Fruit fly (Drosophila melanogaster) whole organism, adult: ENCODE measurements around the gene COX6AL2.

Experiments
- CG11617 ChIP-seq: fragments of 200-800 bp; sonication (Bioruptor generic); optimal IDR thresholded peaks from 2 replicates; lab custom pipeline; 2017; ENCODE audit warnings: mild to moderate bottlenecking, missing biosample characterization, missing genetic modification reagents, missing genetic modification characterization
- CG12768 ChIP-seq: fragments of 200-800 bp; sonication (Bioruptor generic); optimal IDR thresholded peaks from 2 replicates; lab custom pipeline; 2017; ENCODE audit warnings: missing biosample characterization, missing genetic modification characterization, mild to moderate bottlenecking, moderate library complexity, missing genetic modification reagents
- CG14711 ChIP-seq: fragments of 200-800 bp; sonication (Bioruptor generic); optimal IDR thresholded peaks from 2 replicates; lab custom pipeline; 2018; ENCODE audit warnings: missing biosample characterization, mild to moderate bottlenecking, missing genetic modification characterization, moderate library complexity
- CG1620 ChIP-seq: fragments of 200-800 bp; sonication (Bioruptor generic); optimal IDR thresholded peaks from 2 replicates; lab custom pipeline; 2016; ENCODE audit warnings: missing biosample characterization, missing genetic modification characterization
- CG33017 ChIP-seq: fragments of 200-800 bp; sonication (Bioruptor generic); optimal IDR thresholded peaks from 2 replicates; lab custom pipeline; 2018; ENCODE audit warnings: missing biosample characterization, mild to moderate bottlenecking, missing genetic modification characterization, moderate library complexity
- CG5204 ChIP-seq: fragments of 200-800 bp; sonication (Bioruptor generic); optimal IDR thresholded peaks from 2 replicates; lab custom pipeline; 2016; ENCODE audit warnings: missing biosample characterization, missing genetic modification characterization
- CG7045 ChIP-seq: fragments of 200-800 bp; sonication (Bioruptor generic); optimal IDR thresholded peaks from 2 replicates; lab custom pipeline; 2017; ENCODE audit warnings: missing biosample characterization, mild to moderate bottlenecking, missing genetic modification characterization
- CG7101 ChIP-seq: fragments of 200-800 bp; sonication (Bioruptor generic); optimal IDR thresholded peaks from 2 replicates; lab custom pipeline; 2018; ENCODE audit warnings: missing biosample characterization, mild to moderate bottlenecking, missing genetic modification characterization, moderate library complexity
- Clk ChIP-seq: fragments of 200-800 bp; sonication (Bioruptor generic); optimal IDR thresholded peaks from 2 replicates; lab custom pipeline; 2017; ENCODE audit warnings: missing biosample characterization, missing genetic modification characterization
- Crg-1 ChIP-seq: fragments of 200-800 bp; sonication (Bioruptor generic); optimal IDR thresholded peaks from 2 replicates; lab custom pipeline; 2016; ENCODE audit warnings: missing biosample characterization, missing genetic modification characterization
- Hr96 ChIP-seq: fragments of 200-800 bp; sonication (Bioruptor generic); optimal IDR thresholded peaks from 2 replicates; lab custom pipeline; 2016; ENCODE audit warnings: missing biosample characterization, missing genetic modification characterization
- Mnt ChIP-seq: fragments of 200-800 bp; sonication (Bioruptor generic); optimal IDR thresholded peaks from 2 replicates; lab custom pipeline; 2016; ENCODE audit warnings: missing biosample characterization, mild to moderate bottlenecking, missing genetic modification characterization
- bab1 ChIP-seq: fragments of 200-800 bp; sonication (Bioruptor generic); optimal IDR thresholded peaks from 3 replicates; lab custom pipeline; 2019; ENCODE audit warnings: missing biosample characterization, mild to moderate bottlenecking, missing genetic modification characterization, moderate library complexity
- cic ChIP-seq: fragments of 200-800 bp; sonication (Bioruptor generic); optimal IDR thresholded peaks from 2 replicates; lab custom pipeline; 2017; ENCODE audit warnings: missing biosample characterization, mild to moderate bottlenecking, missing genetic modification characterization, moderate library complexity
- cnc ChIP-seq, 2 experiments: fragments of >200 bp; optimal IDR thresholded peaks; 2 replicates each; lab custom pipeline; 2017
- kay ChIP-seq: fragments of 200-800 bp; sonication (Bioruptor generic); peaks from one replicate; lab custom pipeline; 2016; ENCODE audit warnings: missing biosample characterization, missing genetic modification characterization, borderline replicate concordance
- ovo ChIP-seq: fragments of 200-800 bp; sonication (Bioruptor generic); optimal IDR thresholded peaks from 2 replicates; lab custom pipeline; 2016; ENCODE audit warnings: missing biosample characterization, missing genetic modification characterization
- pad ChIP-seq: fragments of 200-800 bp; sonication (Bioruptor generic); optimal IDR thresholded peaks from 3 replicates; lab custom pipeline; 2017; ENCODE audit warnings: missing biosample characterization, missing genetic modification characterization, mild to moderate bottlenecking, moderate library complexity, missing genetic modification reagents
- tj ChIP-seq: fragments of 200-800 bp; sonication (Bioruptor generic); optimal IDR thresholded peaks from 3 replicates; lab custom pipeline; 2017; ENCODE audit warnings: missing biosample characterization, mild to moderate bottlenecking, missing genetic modification characterization, moderate library complexity
- toe ChIP-seq: fragments of 200-800 bp; sonication (Bioruptor generic); optimal IDR thresholded peaks from 2 replicates; lab custom pipeline; 2016; ENCODE audit warnings: missing biosample characterization, missing genetic modification characterization

Gene COX6AL2

DNA sequence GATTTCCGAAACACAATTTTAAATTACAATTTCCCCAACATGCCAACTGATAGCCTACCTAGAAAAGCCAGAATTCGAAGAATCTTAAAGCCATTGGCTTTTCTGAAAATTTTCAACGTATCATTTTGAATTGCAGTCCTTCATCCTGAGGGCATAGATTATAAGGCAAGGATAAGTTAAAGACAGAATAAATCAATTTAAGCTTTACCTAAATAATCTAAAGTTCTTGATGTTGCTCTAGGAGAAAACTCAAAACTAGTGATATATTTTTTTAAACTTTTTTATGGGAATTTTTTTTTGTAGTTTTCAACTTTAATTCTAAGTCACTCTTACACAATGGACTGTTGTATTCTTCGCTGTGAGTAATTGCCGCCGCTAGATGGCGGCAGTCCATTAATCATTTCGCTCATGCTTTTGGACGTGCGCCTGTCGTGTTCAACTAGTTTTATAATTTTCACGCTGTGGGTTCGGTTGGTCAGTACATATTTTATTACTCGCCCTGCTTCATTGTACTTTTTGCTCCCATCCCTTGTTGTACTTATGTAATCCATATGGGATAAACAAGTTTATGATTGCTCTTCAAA is at the start of gene COX6AL2:
Gene COX6AL2, minus strand, starts transcription at position 51 of the 584 bp plus-strand sequence.
- no peak for TF ChIP-seq CG7045
- no peak for TF ChIP-seq CG5204 (GFP tag; lab: Kevin White, UChicago)
- TF ChIP-seq toe: no peak
- no peak for TF ChIP-seq CG33017 (tag; lab: Kevin White, UChicago)

DNA sequence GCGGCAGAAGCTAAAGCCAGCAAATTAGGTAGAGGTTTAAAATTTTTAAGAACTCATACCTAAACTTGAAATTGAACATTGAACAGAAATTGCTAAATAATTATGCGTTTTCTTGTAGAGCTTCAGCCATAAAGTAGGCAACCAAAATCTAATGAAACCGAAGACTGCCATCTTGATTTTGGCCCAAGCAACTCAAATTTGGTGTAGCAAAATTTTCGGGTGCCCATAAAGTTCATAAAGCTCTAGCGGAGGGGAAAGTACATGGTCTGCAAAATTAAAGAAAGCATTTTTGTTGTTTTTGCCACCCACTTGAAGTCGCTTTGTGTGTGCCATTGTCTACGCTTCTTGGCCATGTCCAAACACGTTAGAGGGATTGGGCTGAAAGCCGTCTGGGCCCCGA is 43.1 kb upstream of the COX6AL2 start:
- TF ChIP-seq bab1 (no peak), pad (peak; percentile 97), toe (no peak), CG5204 (GFP tag; lab: Kevin White, UChicago) (no peak), CG12768 (GFP tag; lab: Kevin White, UChicago) (no peak)

DNA sequence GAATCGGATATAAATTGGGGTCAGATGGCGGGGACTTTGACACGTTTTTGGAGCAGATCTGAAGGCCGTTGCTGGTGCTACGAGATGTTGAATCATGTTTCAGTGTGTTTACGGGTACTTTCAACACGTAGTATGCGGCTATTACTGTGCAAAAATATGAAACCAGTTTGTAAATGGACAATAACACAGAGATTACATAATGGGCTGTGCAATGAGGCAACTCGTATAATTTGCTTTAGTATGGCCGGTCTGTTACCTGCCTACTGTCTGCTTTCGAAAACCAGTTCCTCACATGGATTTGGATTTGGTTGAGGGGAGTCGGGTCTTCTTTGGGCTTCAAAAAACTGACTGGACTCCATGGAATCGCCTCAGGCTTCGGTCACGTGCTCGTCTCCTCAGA is 38.4 kb upstream of the COX6AL2 start:
- TF ChIP-seq CG12768 (GFP tag; lab: Kevin White, UChicago): no peak
- no peak for TF ChIP-seq cic (GFP tag; lab: Kevin White, UChicago)
- no peak for TF ChIP-seq pad
- TF ChIP-seq Hr96: no peak
- no peak for TF ChIP-seq CG5204 (GFP tag; lab: Kevin White, UChicago)
- no peak for TF ChIP-seq tj (GFP tag; lab: Kevin White, UChicago)
- TF ChIP-seq Mnt (GFP tag; lab: Kevin White, UChicago): no peak
- no peak for TF ChIP-seq Clk
- no peak for TF ChIP-seq cnc (optimal IDR thresholded peaks at IDR 0.05; lab: Kevin White, UChicago)
- no peak for TF ChIP-seq CG7101
- no peak for TF ChIP-seq CG1620 (GFP tag; lab: Kevin White, UChicago)
- TF ChIP-seq CG33017 (tag; lab: Kevin White, UChicago): no peak
- no peak for TF ChIP-seq CG14711 (tag; lab: Kevin White, UChicago)

DNA sequence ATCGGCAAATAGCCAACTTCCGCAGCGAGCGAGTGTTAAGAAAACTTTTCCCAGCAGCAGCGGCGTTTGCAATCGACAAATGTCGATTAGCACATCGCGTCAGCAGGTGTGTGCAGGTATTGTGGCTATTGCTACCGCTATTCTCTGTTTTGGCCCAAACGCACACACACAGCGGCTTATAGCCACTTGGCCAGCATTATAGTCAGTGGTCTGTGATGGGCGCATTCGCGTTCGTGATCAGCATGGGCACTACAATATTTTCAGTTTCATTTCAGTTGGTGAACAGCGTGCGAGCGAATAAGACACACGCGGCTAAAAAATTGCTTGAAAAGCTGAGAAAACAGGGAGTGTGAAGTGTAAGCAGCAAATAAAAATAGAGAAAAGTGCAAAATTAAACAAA is 36.4 kb upstream of the COX6AL2 start, which contains the start of gene CG6836:
Gene CG6836, plus strand, starts transcription at position 271 of the 400 bp plus-strand sequence.
- TF ChIP-seq kay (GFP tag; lab: Kevin White, UChicago) (no peak), cic (GFP tag; lab: Kevin White, UChicago) (peak; percentile 9), CG7101 (no peak), pad (no peak), ovo (GFP tag; lab: Kevin White, UChicago) (peak; percentile 54), tj (GFP tag; lab: Kevin White, UChicago) (peak; percentile 22), bab1 (peak; percentile 33), CG1620 (GFP tag; lab: Kevin White, UChicago) (no peak), cnc (optimal IDR thresholded peaks at IDR 0.05; lab: Kevin White, UChicago) (no peak)

DNA sequence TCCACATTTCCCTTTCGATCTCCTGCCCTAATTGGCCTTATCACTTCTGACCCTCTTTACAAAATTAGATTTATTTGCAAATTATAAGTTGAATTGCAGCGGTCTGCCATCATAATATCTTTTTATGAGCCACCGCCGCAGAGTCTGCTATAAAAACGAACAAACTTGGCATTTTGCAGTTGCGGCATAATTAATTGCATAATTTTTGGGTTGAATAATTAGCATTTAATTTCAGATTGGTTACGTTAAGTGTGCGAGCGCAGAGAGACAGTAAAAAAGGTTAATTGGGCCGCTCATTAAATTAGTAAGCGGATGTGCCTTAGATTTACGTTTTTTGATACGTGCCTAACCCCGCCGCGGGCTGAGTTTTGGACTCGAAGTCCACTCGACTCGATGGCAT is 35.2 kb upstream of the COX6AL2 start:
- TF ChIP-seq Mnt (GFP tag; lab: Kevin White, UChicago) (no peak), CG7101 (no peak), CG12768 (GFP tag; lab: Kevin White, UChicago) (peak; percentile 3), bab1 (peak; percentile 29)

DNA sequence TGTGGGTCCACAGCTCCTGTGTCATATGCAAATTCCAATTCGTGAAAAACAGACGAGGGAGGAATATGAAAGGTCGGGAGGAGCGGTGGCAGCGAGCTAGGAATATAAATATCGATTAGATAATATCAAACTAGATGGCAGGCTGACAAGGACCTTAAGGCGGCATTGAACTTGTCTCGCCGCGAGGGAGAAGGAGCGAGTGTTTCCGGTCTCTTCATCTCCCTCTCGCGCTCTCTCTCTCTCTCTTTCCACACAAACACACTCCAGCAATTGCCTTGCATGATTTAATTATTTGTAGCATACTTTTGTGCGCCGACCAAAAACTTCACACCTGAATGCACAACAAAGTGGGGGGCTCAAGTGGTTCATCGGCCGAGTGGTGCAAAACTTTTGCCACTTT is 33.0 kb upstream of the COX6AL2 start:
- TF ChIP-seq bab1 (no peak), CG7045 (no peak), Mnt (GFP tag; lab: Kevin White, UChicago) (no peak), cic (GFP tag; lab: Kevin White, UChicago) (no peak), CG12768 (GFP tag; lab: Kevin White, UChicago) (no peak), CG33017 (tag; lab: Kevin White, UChicago) (no peak), kay (GFP tag; lab: Kevin White, UChicago) (no peak), ovo (GFP tag; lab: Kevin White, UChicago) (no peak), Hr96 (no peak), CG5204 (GFP tag; lab: Kevin White, UChicago) (no peak), cnc (optimal IDR thresholded peaks at IDR 0.05; lab: Kevin White, UChicago) (no peak), toe (no peak), Crg-1 (no peak), Clk (no peak), CG7101 (no peak), CG1620 (GFP tag; lab: Kevin White, UChicago) (no peak), CG11617 (GFP tag; lab: Kevin White, UChicago) (no peak), tj (GFP tag; lab: Kevin White, UChicago) (no peak), CG14711 (tag; lab: Kevin White, UChicago) (no peak), pad (no peak)

DNA sequence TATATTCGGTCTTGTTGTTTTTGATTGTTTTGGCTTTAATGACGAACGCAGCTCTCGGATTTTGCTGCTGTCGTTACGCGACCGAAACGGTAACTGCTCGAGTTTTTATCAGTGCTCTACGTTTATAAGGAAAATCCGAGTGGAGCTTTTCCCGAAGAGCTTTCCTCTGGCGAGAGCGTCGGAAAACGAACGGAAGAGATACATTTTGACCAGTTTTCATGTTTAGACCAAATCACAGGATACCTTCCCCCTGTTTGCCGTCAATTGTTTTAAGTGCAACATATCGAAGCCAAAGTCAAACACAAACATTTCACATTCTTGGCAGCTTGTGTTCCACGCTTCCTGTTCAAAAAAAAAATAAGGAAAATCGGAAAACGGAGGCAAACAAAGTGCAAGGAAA is 32.0 kb upstream of the COX6AL2 start, which contains the start of gene CG32204:
Gene CG32204, minus strand, starts transcription at position 101 of the 400 bp plus-strand sequence.
- TF ChIP-seq toe: no peak
- TF ChIP-seq CG1620 (GFP tag; lab: Kevin White, UChicago): no peak
- no peak for TF ChIP-seq CG14711 (tag; lab: Kevin White, UChicago)
- no peak for TF ChIP-seq pad
- TF ChIP-seq CG12768 (GFP tag; lab: Kevin White, UChicago): no peak
- no peak for TF ChIP-seq Crg-1
- no peak for TF ChIP-seq CG7101
- no peak for TF ChIP-seq Hr96
- TF ChIP-seq CG7045: no peak
- TF ChIP-seq CG33017 (tag; lab: Kevin White, UChicago): no peak
- no peak for TF ChIP-seq Mnt (GFP tag; lab: Kevin White, UChicago)
- TF ChIP-seq cnc (optimal IDR thresholded peaks at IDR 0.05; lab: Kevin White, UChicago): no peak
- TF ChIP-seq CG11617 (GFP tag; lab: Kevin White, UChicago): no peak
- no peak for TF ChIP-seq bab1
- no peak for TF ChIP-seq ovo (GFP tag; lab: Kevin White, UChicago)
- TF ChIP-seq kay (GFP tag; lab: Kevin White, UChicago): no peak
- no peak for TF ChIP-seq tj (GFP tag; lab: Kevin White, UChicago)
- TF ChIP-seq CG5204 (GFP tag; lab: Kevin White, UChicago): no peak
- no peak for TF ChIP-seq Clk
- TF ChIP-seq cic (GFP tag; lab: Kevin White, UChicago): no peak
